Fruit fly (Drosophila melanogaster) whole organism, prepupa: ENCODE measurements around the gene Sqor.

ENCODE experiments used
- Blimp-1 ChIP-seq: fragments of 200-800 bp; sonication (Bioruptor generic); optimal IDR thresholded peaks from 3 replicates; lab custom pipeline; 2017; ENCODE audit warnings: missing biosample characterization, missing genetic modification characterization, mild to moderate bottlenecking, moderate library complexity, missing genetic modification reagents
- CG15336 ChIP-seq: fragments of 200-800 bp; sonication (Bioruptor generic); IDR thresholded peaks from 2 replicates; pipeline ENCODE4 v1.3.6; 2022; ENCODE audit warnings: missing biosample characterization, missing genetic modification characterization
- CG16779 ChIP-seq: fragments of 200-800 bp; sonication (Bioruptor generic); optimal IDR thresholded peaks from 3 replicates; lab custom pipeline; 2017; ENCODE audit warnings: missing biosample characterization, mild to moderate bottlenecking, missing genetic modification characterization
- CG32006 ChIP-seq: fragments of 200-800 bp; sonication (Bioruptor generic); optimal IDR thresholded peaks from 3 replicates; lab custom pipeline; 2017; ENCODE audit warnings: missing biosample characterization, mild to moderate bottlenecking, missing genetic modification characterization
- CG3919 ChIP-seq: fragments of 200-800 bp; sonication (Bioruptor generic); optimal IDR thresholded peaks from 3 replicates; lab custom pipeline; 2016; ENCODE audit warnings: missing biosample characterization, missing genetic modification characterization
- CG4318 ChIP-seq: fragments of 200-800 bp; sonication (Bioruptor generic); optimal IDR thresholded peaks from 3 replicates; lab custom pipeline; 2017; ENCODE audit warnings: missing biosample characterization, mild to moderate bottlenecking, missing genetic modification characterization
- CG6276 ChIP-seq: fragments of 200-800 bp; sonication (Bioruptor generic); optimal IDR thresholded peaks from 2 replicates; lab custom pipeline; 2017; ENCODE audit warnings: missing biosample characterization, mild to moderate bottlenecking, missing genetic modification characterization
- CG6808 ChIP-seq: fragments of 200-800 bp; sonication (Bioruptor generic); optimal IDR thresholded peaks from 3 replicates; lab custom pipeline; 2017; ENCODE audit warnings: missing biosample characterization, missing genetic modification characterization, mild to moderate bottlenecking, moderate library complexity, missing genetic modification reagents
- CG6854 ChIP-seq: fragments of 200-800 bp; sonication (Bioruptor generic); optimal IDR thresholded peaks from 2 replicates; lab custom pipeline; 2017; ENCODE audit warnings: missing biosample characterization, mild to moderate bottlenecking, missing genetic modification characterization
- CG8119 ChIP-seq: fragments of 200-800 bp; sonication (Bioruptor generic); IDR thresholded peaks from 3 replicates; pipeline ENCODE4 v1.3.6; 2022; ENCODE audit warnings: missing biosample characterization, missing genetic modification characterization
- CG8632 ChIP-seq: fragments of 200-800 bp; sonication (Bioruptor generic); optimal IDR thresholded peaks from 3 replicates; lab custom pipeline; 2016; ENCODE audit warnings: missing biosample characterization, missing genetic modification characterization
- Eip78C ChIP-seq: fragments of 200-800 bp; sonication (Bioruptor generic); peaks from one replicate; lab custom pipeline; 2016; ENCODE audit warnings: missing biosample characterization, missing genetic modification characterization
- Eip93F ChIP-seq: fragments of 200-800 bp; sonication (Bioruptor generic); optimal IDR thresholded peaks from 2 replicates; lab custom pipeline; 2016; ENCODE audit warnings: missing biosample characterization, mild to moderate bottlenecking, missing genetic modification characterization
- Ets21C ChIP-seq: fragments of 200-800 bp; sonication (Bioruptor generic); optimal IDR thresholded peaks from 3 replicates; lab custom pipeline; 2016; ENCODE audit warnings: missing biosample characterization, missing genetic modification characterization
- Hr38 ChIP-seq: sonication (Bioruptor generic); optimal IDR thresholded peaks from 2 replicates; lab custom pipeline; 2016; ENCODE audit warnings: missing biosample characterization, missing genetic modification characterization
- Hr39 ChIP-seq: fragments of 200-800 bp; sonication (Bioruptor generic); optimal IDR thresholded peaks from 2 replicates; lab custom pipeline; 2016; ENCODE audit warnings: missing biosample characterization, missing genetic modification characterization
- Hr4 ChIP-seq: fragments of 200-800 bp; sonication (Bioruptor generic); optimal IDR thresholded peaks from 3 replicates; lab custom pipeline; 2016; ENCODE audit warnings: missing biosample characterization, missing genetic modification characterization
- Lpt ChIP-seq: fragments of 200-800 bp; sonication (Bioruptor generic); optimal IDR thresholded peaks from 3 replicates; lab custom pipeline; 2016; ENCODE audit warnings: missing biosample characterization, missing genetic modification characterization
- Smox ChIP-seq: fragments of 200-800 bp; sonication (Bioruptor generic); optimal IDR thresholded peaks from 3 replicates; lab custom pipeline; 2016; ENCODE audit warnings: missing biosample characterization, missing genetic modification characterization
- Sox102F ChIP-seq: fragments of 200-800 bp; sonication (Bioruptor generic); optimal IDR thresholded peaks from 2 replicates; lab custom pipeline; 2016; ENCODE audit warnings: missing biosample characterization, mild to moderate bottlenecking, missing genetic modification characterization
- achi ChIP-seq: fragments of 200-800 bp; sonication (Bioruptor generic); optimal IDR thresholded peaks from 3 replicates; lab custom pipeline; 2016; ENCODE audit warnings: missing biosample characterization, missing genetic modification characterization
- acj6 ChIP-seq: fragments of 200-800 bp; sonication (Bioruptor generic); optimal IDR thresholded peaks from 3 replicates; lab custom pipeline; 2016; ENCODE audit warnings: missing biosample characterization, missing genetic modification characterization
- eg ChIP-seq: fragments of 200-800 bp; sonication (Bioruptor generic); IDR thresholded peaks from 3 replicates; pipeline ENCODE4 v1.3.6; 2022; ENCODE audit warnings: missing biosample characterization, missing genetic modification characterization
- esn ChIP-seq: fragments of 200-800 bp; sonication (Bioruptor generic); optimal IDR thresholded peaks from 2 replicates; lab custom pipeline; 2016; ENCODE audit warnings: missing biosample characterization, mild to moderate bottlenecking, missing genetic modification characterization, moderate library complexity
- fkh ChIP-seq: fragments of 200-800 bp; sonication (Bioruptor generic); optimal IDR thresholded peaks from 3 replicates; lab custom pipeline; 2017; ENCODE audit warnings: missing biosample characterization, mild to moderate bottlenecking, missing genetic modification characterization, moderate library complexity
- lz ChIP-seq: fragments of 200-800 bp; sonication (Bioruptor generic); optimal IDR thresholded peaks from 3 replicates; lab custom pipeline; 2016; ENCODE audit warnings: missing biosample characterization, missing genetic modification characterization
- salr ChIP-seq, 2 experiments: fragments of 200-800 bp; sonication (Bioruptor generic); optimal IDR thresholded peaks; 3 replicates each; lab custom pipeline; 2016 to 2018; ENCODE audit warnings: missing biosample characterization in 2 of 2, missing genetic modification characterization in 2 of 2, mild to moderate bottlenecking in 1 of 2
- ss ChIP-seq, 2 experiments: fragments of 200-800 bp; sonication (Bioruptor generic); optimal IDR thresholded peaks; 2 replicates in 1 of 2; 3 replicates in 1 of 2; lab custom pipeline; 2017 to 2018; ENCODE audit warnings: mild to moderate bottlenecking in 2 of 2, missing biosample characterization in 2 of 2, missing genetic modification characterization in 2 of 2, moderate library complexity in 1 of 2
- svp ChIP-seq: fragments of 200-800 bp; sonication (Bioruptor generic); peaks from one replicate; lab custom pipeline; 2016; ENCODE audit warnings: missing biosample characterization, missing genetic modification characterization
- topi ChIP-seq: fragments of 200-800 bp; sonication (Bioruptor generic); optimal IDR thresholded peaks from 3 replicates; lab custom pipeline; 2016; ENCODE audit warnings: missing biosample characterization, missing genetic modification characterization
- vri ChIP-seq: fragments of 200-800 bp; sonication (Bioruptor generic); optimal IDR thresholded peaks from 3 replicates; lab custom pipeline; 2016; ENCODE audit warnings: missing biosample characterization, mild to moderate bottlenecking, missing genetic modification characterization

Gene Sqor

dm6 chr3L:4239442-4240322 is at the start of gene Sqor (continued):
- TF ChIP-seq Eip93F (GFP tag; lab: Kevin White, UChicago) (peak; percentile 82), acj6 (peak; percentile 94), svp (peak; percentile 99), Eip78C (peak; percentile 100), CG3919 (GFP tag; lab: Kevin White, UChicago) (peak; percentile 95), CG6808 (GFP tag; lab: Kevin White, UChicago) (peak; percentile 95), achi (peak; percentile 93), CG6276 (GFP tag; lab: Kevin White, UChicago) (peak; percentile 97), CG6854 (peak; percentile 91), CG15336 (GFP tag; lab: Robert Waterston, UW) (peak; percentile 97), topi (peak; percentile 94)

DNA sequence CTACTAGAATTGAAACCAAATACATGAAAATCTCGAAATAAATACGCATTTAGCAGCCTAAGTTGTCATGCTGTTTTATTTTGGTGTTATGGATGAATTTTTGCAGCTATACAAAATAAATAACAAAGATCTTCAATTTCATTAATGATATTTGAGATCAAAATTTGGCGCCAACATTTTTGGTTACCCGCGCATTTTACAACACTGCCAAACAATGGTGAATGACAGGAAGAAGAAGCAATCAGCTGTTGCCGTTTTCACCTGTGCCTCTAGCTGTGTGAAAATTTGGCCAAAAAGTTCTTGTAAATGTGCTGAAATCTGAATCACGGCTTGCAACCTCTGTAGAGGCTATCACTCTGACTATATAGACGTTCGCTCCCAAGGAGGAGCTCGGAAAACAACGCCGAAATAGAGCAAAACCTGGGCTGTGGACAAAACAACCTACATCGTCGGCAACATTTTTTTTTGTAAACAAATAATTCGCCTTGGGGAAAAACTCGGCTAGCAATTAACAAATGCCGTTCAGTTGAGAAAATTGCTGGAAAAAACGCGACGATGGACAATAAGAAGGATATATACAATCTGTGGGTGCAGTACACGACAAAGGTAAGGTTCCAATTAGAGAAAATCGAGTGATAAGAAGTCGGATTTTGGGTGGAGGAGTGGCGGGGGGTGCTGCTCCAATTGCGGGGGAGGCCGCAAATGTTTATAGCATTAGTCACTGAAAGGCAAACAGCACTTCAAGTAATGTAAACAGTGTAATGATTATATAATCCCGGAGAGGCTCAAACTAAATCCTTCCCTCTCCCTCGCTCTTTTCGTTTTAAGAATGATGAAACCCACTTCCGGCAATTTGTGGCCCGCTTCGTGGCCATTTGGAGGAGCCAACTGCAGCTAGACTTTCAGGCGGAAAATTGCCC is 46.0 kb upstream of the Sqor start, which contains the start of gene CG43367:
CG43367 (plus strand) TSS at position 264 of the 920 bp plus-strand sequence.
- TF ChIP-seq vri (GFP tag; lab: Kevin White, UChicago) (peak; percentile 71), salr (GFP tag; optimal IDR thresholded peaks at IDR 0.05; lab: Kevin White, UChicago) (no peak), CG8632 (GFP tag; lab: Kevin White, UChicago) (no peak), fkh (no peak), Smox (GFP tag; lab: Kevin White, UChicago) (no peak), Hr39 (GFP tag; lab: Kevin White, UChicago) (no peak), esn (GFP tag; lab: Kevin White, UChicago) (no peak), CG6854 (no peak)

- TF ChIP-seq Hr39 (GFP tag; lab: Kevin White, UChicago), result no peak
- no peak for TF ChIP-seq Hr38
- no peak for TF ChIP-seq Sox102F
- TF ChIP-seq Blimp-1 (GFP tag; lab: Kevin White, UChicago), result no peak
- TF ChIP-seq CG8632 (GFP tag; lab: Kevin White, UChicago), result no peak
- no peak for TF ChIP-seq esn (GFP tag; lab: Kevin White, UChicago)
- no peak for TF ChIP-seq CG6276 (GFP tag; lab: Kevin White, UChicago)
- no peak for TF ChIP-seq ss (GFP tag; optimal IDR thresholded peaks at IDR 0.05; lab: Kevin White, UChicago)
- TF ChIP-seq Lpt, result no peak
- TF ChIP-seq CG16779 (tag; lab: Kevin White, UChicago), result no peak
- TF ChIP-seq fkh, result no peak
- TF ChIP-seq eg (GFP tag; lab: Robert Waterston, UW), result no peak
- TF ChIP-seq Ets21C, result no peak
- no peak for TF ChIP-seq Smox (GFP tag; lab: Kevin White, UChicago)
- TF ChIP-seq topi, result no peak
- TF ChIP-seq CG6808 (GFP tag; lab: Kevin White, UChicago), result no peak
Measured at dm6 chr3L:4204239-4204638, 35.7 kb upstream of the Sqor start, which contains the start of gene CG15005. TSS of gene CG15005 (minus strand) at chr3L:4204339.

dm6 chr3L:4204867-4205266 is 35.1 kb upstream of the Sqor start:
- TF ChIP-seq CG15336 (GFP tag; lab: Robert Waterston, UW) (0 out of 2 replicates have a peak, but pooled peaks have one; percentile 19), lz (GFP tag; lab: Kevin White, UChicago) (no peak), CG8119 (GFP tag; lab: Robert Waterston, UW) (peak; percentile 32; the same call in 1 of the 3 replicates), ss (GFP tag; optimal IDR thresholded peaks at IDR 0.05; lab: Kevin White, UChicago) (no peak), Hr4 (peak; percentile 51), CG32006 (GFP tag; lab: Kevin White, UChicago) (peak; percentile 55), CG4318 (GFP tag; lab: Kevin White, UChicago) (peak; percentile 15)
